Fruit fly (Drosophila melanogaster): Measurements from ENCODE around the gene CG18518.

- TF ChIP-seq CG8478 (optimal IDR thresholded peaks at IDR 0.05) (no peak), CTCF (optimal IDR thresholded peaks at IDR 0.05) (no peak)
Observed at dm6 chr2L:15812041-15812440, 23.4 kb downstream of the CG18518 start, which contains the start of gene CG42876.
